Worm (Caenorhabditis elegans): ENCODE measurements around the gene F17C11.6.

- TF ChIP-seq ceh-9 (tag; optimal IDR thresholded peaks at IDR 0.05) (no peak), daf-12 (tag; optimal IDR thresholded peaks at IDR 0.05) (no peak), ZK546.5 (tag; optimal IDR thresholded peaks at IDR 0.05) (no peak)
Observed at ce11 chrV:10970070-10970469, 15.1 kb downstream of the F17C11.6 start, which contains the start of gene F17C11.22.
